Worm (Caenorhabditis elegans) whole organism, mixed stage, embryonic: ENCODE data around the gene C45G9.15.
A peak's percentile ranks its signal among the peaks of the same experiment; 100 is the strongest.

Experiments used
- M03D4.4 ChIP-seq: sonication (generic microtip); optimal IDR thresholded peaks from 2 replicates; lab custom pipeline; 2017; ENCODE audit warnings: mild to moderate bottlenecking, missing genetic modification characterization, missing compliant biosample characterization
- bed-3 ChIP-seq: fragments of 200-800 bp; sonication (Bioruptor generic); optimal IDR thresholded peaks from 3 replicates; lab custom pipeline; 2018; ENCODE audit warnings: mild to moderate bottlenecking, missing genetic modification characterization, moderate library complexity, missing compliant biosample characterization
- blmp-1 ChIP-seq: fragments of 150-350 bp; optimal IDR thresholded peaks from 2 replicates; lab custom pipeline; 2014; ENCODE audit warnings: missing biosample characterization, missing genetic modification characterization
- ceh-43 ChIP-seq: fragments of 200-800 bp; sonication (Bioruptor generic); optimal IDR thresholded peaks from 2 replicates; lab custom pipeline; 2018; ENCODE audit warnings: mild to moderate bottlenecking, missing genetic modification characterization, moderate library complexity, missing compliant biosample characterization
- ceh-83 ChIP-seq: fragments of 200-800 bp; sonication (Bioruptor generic); optimal IDR thresholded peaks from 2 replicates; lab custom pipeline; 2018; ENCODE audit warnings: mild to moderate bottlenecking, missing genetic modification characterization, missing compliant biosample characterization
- ces-1 ChIP-seq: fragments of 150-350 bp; optimal IDR thresholded peaks from 2 replicates; lab custom pipeline; 2014; ENCODE audit warnings: missing biosample characterization, missing genetic modification reagents, missing genetic modification characterization
- cnd-1 ChIP-seq: fragments of 200-800 bp; sonication (Bioruptor generic); optimal IDR thresholded peaks from 2 replicates; lab custom pipeline; 2018; ENCODE audit warnings: mild to moderate bottlenecking, missing genetic modification characterization, missing compliant biosample characterization
- drap-1 ChIP-seq: fragments of 200-800 bp; sonication (Bioruptor generic); optimal IDR thresholded peaks from 3 replicates; lab custom pipeline; 2018; ENCODE audit warnings: mild to moderate bottlenecking, missing genetic modification characterization, missing compliant biosample characterization
- elt-1 ChIP-seq: sonication (generic microtip); optimal IDR thresholded peaks from 2 replicates; lab custom pipeline; 2017; ENCODE audit warnings: missing genetic modification characterization, mild to moderate bottlenecking, missing compliant biosample characterization, antibody characterized with exemption, moderate library complexity, borderline replicate concordance; ENCODE audit not compliant: insufficient read depth
- elt-3 ChIP-seq: fragments of 150-350 bp; optimal IDR thresholded peaks from 2 replicates; lab custom pipeline; 2014; ENCODE audit warnings: missing biosample characterization, missing genetic modification characterization
- flh-1 ChIP-seq: fragments of 200-800 bp; sonication (Bioruptor generic); optimal IDR thresholded peaks from 2 replicates; lab custom pipeline; 2018; ENCODE audit warnings: mild to moderate bottlenecking, missing genetic modification characterization, moderate library complexity, missing compliant biosample characterization
- ham-2 ChIP-seq: fragments of 200-800 bp; sonication (Bioruptor generic); optimal IDR thresholded peaks from 2 replicates; lab custom pipeline; 2018; ENCODE audit warnings: mild to moderate bottlenecking, missing genetic modification characterization, missing compliant biosample characterization
- hlh-1 ChIP-seq: fragments of 150-350 bp; optimal IDR thresholded peaks from 2 replicates; lab custom pipeline; 2014; ENCODE audit warnings: missing biosample characterization, missing genetic modification reagents, missing genetic modification characterization
- lin-32 ChIP-seq: fragments of 200-800 bp; sonication (Bioruptor generic); optimal IDR thresholded peaks from 2 replicates; lab custom pipeline; 2018; ENCODE audit warnings: mild to moderate bottlenecking, missing genetic modification characterization, missing compliant biosample characterization
- lsy-2 ChIP-seq: fragments of 150-350 bp; optimal IDR thresholded peaks from 2 replicates; lab custom pipeline; 2014; ENCODE audit warnings: missing biosample characterization, missing genetic modification characterization
- mep-1 ChIP-seq: fragments of 150-350 bp; optimal IDR thresholded peaks from 2 replicates; lab custom pipeline; 2017; ENCODE audit warnings: missing biosample characterization, missing genetic modification reagents, missing genetic modification characterization, inconsistent platforms
- mls-2 ChIP-seq: sonication (generic microtip); optimal IDR thresholded peaks from 2 replicates; lab custom pipeline; 2016; ENCODE audit warnings: mild to moderate bottlenecking, missing genetic modification characterization, moderate library complexity, missing compliant biosample characterization
- nhr-12 ChIP-seq: fragments of 150-350 bp; optimal IDR thresholded peaks from 2 replicates; lab custom pipeline; 2014; ENCODE audit warnings: missing biosample characterization, missing genetic modification characterization
- nhr-2 ChIP-seq: fragments of 150-350 bp; optimal IDR thresholded peaks from 2 replicates; lab custom pipeline; 2014; ENCODE audit warnings: missing biosample characterization, missing genetic modification characterization
- nhr-237 ChIP-seq: fragments of 150-350 bp; optimal IDR thresholded peaks from 2 replicates; lab custom pipeline; 2014; ENCODE audit warnings: missing biosample characterization, missing genetic modification characterization
- nhr-28 ChIP-seq: fragments of 150-350 bp; optimal IDR thresholded peaks from 2 replicates; lab custom pipeline; 2014; ENCODE audit warnings: missing biosample characterization, missing genetic modification characterization
- nhr-76 ChIP-seq: sonication (generic microtip); optimal IDR thresholded peaks from 2 replicates; lab custom pipeline; 2017; ENCODE audit warnings: missing biosample characterization, missing genetic modification characterization
- pha-4 ChIP-seq: fragments of 150-350 bp; optimal IDR thresholded peaks from 2 replicates; lab custom pipeline; 2018; ENCODE audit warnings: missing biosample characterization, missing genetic modification reagents, missing genetic modification characterization
- sem-2 ChIP-seq: fragments of 200-800 bp; sonication (Bioruptor generic); optimal IDR thresholded peaks from 2 replicates; lab custom pipeline; 2018; ENCODE audit warnings: mild to moderate bottlenecking, missing genetic modification characterization, missing compliant biosample characterization
- snpc-4 ChIP-seq: fragments of 150-350 bp; optimal IDR thresholded peaks from 2 replicates; lab custom pipeline; 2014; ENCODE audit warnings: missing biosample characterization, missing genetic modification characterization
- sptf-1 ChIP-seq: sonication (generic microtip); optimal IDR thresholded peaks from 2 replicates; lab custom pipeline; 2017; ENCODE audit warnings: mild to moderate bottlenecking, missing genetic modification characterization, moderate library complexity, missing compliant biosample characterization
- tbx-8 ChIP-seq: fragments of 200-800 bp; sonication (Bioruptor generic); optimal IDR thresholded peaks from 2 replicates; lab custom pipeline; 2018; ENCODE audit warnings: mild to moderate bottlenecking, missing genetic modification characterization, moderate library complexity, missing compliant biosample characterization
- unc-120 ChIP-seq: sonication (generic microtip); optimal IDR thresholded peaks from 2 replicates; lab custom pipeline; 2017; ENCODE audit warnings: missing genetic modification characterization, missing compliant biosample characterization; ENCODE audit not compliant: poor library complexity, severe bottlenecking
- unc-39 ChIP-seq: fragments of 150-350 bp; optimal IDR thresholded peaks from 2 replicates; lab custom pipeline; 2014; ENCODE audit warnings: missing biosample characterization, missing genetic modification characterization
- unc-62 ChIP-seq: fragments of 150-350 bp; optimal IDR thresholded peaks from 2 replicates; lab custom pipeline; 2014; ENCODE audit warnings: missing biosample characterization, missing genetic modification reagents, missing genetic modification characterization
- zip-8 ChIP-seq: fragments of 150-350 bp; optimal IDR thresholded peaks from 2 replicates; lab custom pipeline; 2014; ENCODE audit warnings: missing biosample characterization, missing genetic modification characterization
- ztf-11 ChIP-seq: fragments of 150-350 bp; optimal IDR thresholded peaks from 2 replicates; lab custom pipeline; 2014; ENCODE audit warnings: missing biosample characterization, missing genetic modification characterization

C45G9.15 gene

DNA sequence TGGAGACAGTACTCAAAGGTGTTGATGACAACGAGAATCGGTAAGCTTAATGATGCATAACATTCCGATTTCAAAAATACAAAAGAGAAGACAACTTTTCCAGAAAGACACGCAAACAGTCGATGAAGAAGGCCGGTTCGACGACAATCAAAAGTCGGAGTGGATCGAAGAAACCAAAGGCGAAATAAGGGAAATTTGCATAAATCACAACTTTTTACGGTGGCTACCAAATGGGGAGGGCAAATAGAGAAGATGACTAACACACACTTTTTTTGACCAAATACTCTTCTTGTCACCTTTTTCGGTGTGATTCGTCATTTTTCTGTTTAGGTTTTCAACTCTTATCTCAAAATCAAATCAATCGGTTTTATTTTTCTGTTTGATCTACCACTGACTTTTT lies 15.7 kb downstream of the C45G9.15 start, which contains the start of gene C45G9.6:
Gene C45G9.6, plus strand, starts transcription at position 301 of the 400 bp plus-strand sequence.
- no peak for TF ChIP-seq unc-120 (tag; lab: Kevin White, UChicago)
- no peak for TF ChIP-seq lin-32
- TF ChIP-seq mep-1 (tag; lab: Kevin White, UChicago), result no peak
- no peak for TF ChIP-seq lsy-2 (tag; lab: Kevin White, UChicago)
- no peak for TF ChIP-seq snpc-4 (tag; lab: Kevin White, UChicago)
- TF ChIP-seq nhr-76 (tag; lab: Kevin White, UChicago), result no peak
- TF ChIP-seq M03D4.4 (tag; lab: Kevin White, UChicago), result no peak
- TF ChIP-seq hlh-1, result no peak
- TF ChIP-seq ceh-43 (GFP tag; lab: Kevin White, UChicago), result no peak

DNA sequence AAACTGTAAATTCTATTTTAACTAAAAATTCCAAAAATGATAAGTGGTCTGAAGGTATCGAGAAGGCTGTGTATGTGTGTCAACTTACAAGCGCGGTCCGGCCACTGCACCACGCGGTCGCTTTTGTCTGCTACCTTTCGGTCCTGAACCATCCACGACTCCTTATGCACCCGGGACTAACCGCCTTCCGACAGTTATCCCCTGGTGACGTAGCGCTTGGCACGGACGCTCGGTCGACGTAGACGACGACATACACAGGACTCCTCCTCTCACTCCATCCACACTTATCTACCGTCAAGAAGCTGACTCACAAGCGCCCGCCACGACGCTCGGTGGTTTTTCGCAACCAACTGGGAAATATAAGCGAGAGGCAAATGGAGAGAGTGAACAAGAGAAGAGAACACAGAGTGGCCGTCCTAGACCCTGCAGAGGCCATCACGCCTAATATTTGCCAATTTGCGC lies 20.4 kb downstream of the C45G9.15 start:
- peak; percentile 44 for TF ChIP-seq unc-62 (GFP tag; lab: Kevin White, UChicago)
- peak; percentile 72 for TF ChIP-seq flh-1 (GFP tag; lab: Kevin White, UChicago)
- peak; percentile 91 for TF ChIP-seq ceh-83
- peak; percentile 70 for TF ChIP-seq ztf-11 (tag; lab: Kevin White, UChicago)
- peak; percentile 28 for TF ChIP-seq elt-3 (tag; lab: Kevin White, UChicago)
- peak; percentile 82 for TF ChIP-seq sem-2 (GFP tag; lab: Kevin White, UChicago)
- peak; percentile 94 for TF ChIP-seq sptf-1 (tag; lab: Kevin White, UChicago)
- peak; percentile 78 for TF ChIP-seq nhr-2 (tag; lab: Kevin White, UChicago)
- peak; percentile 63 for TF ChIP-seq lsy-2 (tag; lab: Kevin White, UChicago)
- peak; percentile 89 for TF ChIP-seq cnd-1
- peak; percentile 77 for TF ChIP-seq lin-32
- peak; percentile 96 for TF ChIP-seq mls-2 (tag; lab: Kevin White, UChicago)
- TF ChIP-seq unc-120 (tag; lab: Kevin White, UChicago), result peak; percentile 84
- peak; percentile 91 for TF ChIP-seq drap-1 (GFP tag; lab: Kevin White, UChicago)
- peak; percentile 64 for TF ChIP-seq nhr-237 (tag; lab: Kevin White, UChicago)
- peak; percentile 1 for TF ChIP-seq unc-39 (tag; lab: Kevin White, UChicago)
- peak; percentile 39 for TF ChIP-seq pha-4 (tag; lab: Kevin White, UChicago)
- peak; percentile 91 for TF ChIP-seq M03D4.4 (tag; lab: Kevin White, UChicago)
- TF ChIP-seq tbx-8 (GFP tag; lab: Kevin White, UChicago), result peak; percentile 66
- TF ChIP-seq nhr-12 (tag; lab: Kevin White, UChicago), result peak; percentile 18
- TF ChIP-seq ham-2 (GFP tag; lab: Kevin White, UChicago), result peak; percentile 93
- TF ChIP-seq ceh-43 (GFP tag; lab: Kevin White, UChicago), result peak; percentile 90
- peak; percentile 81 for TF ChIP-seq bed-3 (GFP tag; lab: Kevin White, UChicago)
- TF ChIP-seq mep-1 (tag; lab: Kevin White, UChicago), result peak; percentile 70

DNA sequence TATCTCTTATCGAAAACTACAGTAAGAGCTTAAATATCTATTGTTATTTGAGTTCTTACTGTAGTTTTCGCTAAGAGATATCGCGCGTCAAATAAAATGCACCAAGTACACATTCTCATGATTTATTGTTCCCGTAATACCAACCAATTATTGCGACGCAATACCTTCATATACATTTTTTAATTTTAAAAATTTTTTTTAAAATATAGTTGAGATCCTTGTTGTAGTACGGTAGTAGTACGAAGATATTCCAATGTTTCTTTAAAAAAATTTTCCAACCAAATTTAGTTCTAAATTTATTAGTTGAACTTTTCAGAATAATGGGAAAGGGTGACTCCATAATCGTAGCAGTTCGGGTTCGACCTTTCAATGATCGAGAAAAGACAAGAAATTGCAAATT lies 21.2 kb downstream of the C45G9.15 start, which contains the start of gene klp-6:
Gene klp-6, plus strand, starts transcription at position 301 of the 400 bp plus-strand sequence.
- TF ChIP-seq ham-2 (GFP tag; lab: Kevin White, UChicago) (no peak), drap-1 (GFP tag; lab: Kevin White, UChicago) (no peak), ces-1 (GFP tag; lab: Kevin White, UChicago) (no peak), lsy-2 (tag; lab: Kevin White, UChicago) (no peak), tbx-8 (GFP tag; lab: Kevin White, UChicago) (no peak), zip-8 (no peak), ztf-11 (tag; lab: Kevin White, UChicago) (no peak), mls-2 (tag; lab: Kevin White, UChicago) (no peak), elt-1 (tag; lab: Kevin White, UChicago) (no peak), hlh-1 (no peak), snpc-4 (tag; lab: Kevin White, UChicago) (no peak), elt-3 (tag; lab: Kevin White, UChicago) (no peak), unc-120 (tag; lab: Kevin White, UChicago) (no peak), nhr-237 (tag; lab: Kevin White, UChicago) (no peak), blmp-1 (no peak)

- TF ChIP-seq ztf-11 (tag; lab: Kevin White, UChicago) (no peak), sem-2 (GFP tag; lab: Kevin White, UChicago) (no peak), cnd-1 (no peak), lsy-2 (tag; lab: Kevin White, UChicago) (no peak), bed-3 (GFP tag; lab: Kevin White, UChicago) (no peak), unc-39 (tag; lab: Kevin White, UChicago) (no peak), hlh-1 (no peak), M03D4.4 (tag; lab: Kevin White, UChicago) (peak; percentile 37), sptf-1 (tag; lab: Kevin White, UChicago) (peak; percentile 51), ces-1 (GFP tag; lab: Kevin White, UChicago) (no peak), ceh-83 (peak; percentile 49), ceh-43 (GFP tag; lab: Kevin White, UChicago) (no peak), mls-2 (tag; lab: Kevin White, UChicago) (peak; percentile 8), unc-62 (GFP tag; lab: Kevin White, UChicago) (no peak), elt-1 (tag; lab: Kevin White, UChicago) (no peak), elt-3 (tag; lab: Kevin White, UChicago) (no peak), nhr-12 (tag; lab: Kevin White, UChicago) (no peak), nhr-2 (tag; lab: Kevin White, UChicago) (no peak), tbx-8 (GFP tag; lab: Kevin White, UChicago) (peak; percentile 13), nhr-28 (tag; lab: Kevin White, UChicago) (no peak)
Measured at ce11 chrIII:5027219-5027618, 24.6 kb downstream of the C45G9.15 start.
